Worm (Caenorhabditis elegans) whole organism, L4 larva: ENCODE data around the gene lips-7.
A peak's percentile ranks its signal among the peaks of the same experiment; 100 is the strongest.

Source experiments
- D1046.2 ChIP-seq: fragments of 200-800 bp; sonication (Bioruptor generic); IDR thresholded peaks from 2 replicates; pipeline ENCODE4 v1.3.6; 2022; ENCODE audit warnings: missing genetic modification characterization, missing compliant biosample characterization
- F26F4.8 ChIP-seq: fragments of 200-800 bp; sonication (Bioruptor generic); conservative IDR thresholded peaks from 2 replicates; pipeline ENCODE4 v1.3.6; 2022; ENCODE audit warnings: missing genetic modification characterization, missing compliant biosample characterization
- T26A8.4 ChIP-seq: fragments of 200-800 bp; sonication (Bioruptor generic); IDR thresholded peaks from 2 replicates; pipeline ENCODE4 v1.3.6; 2022; ENCODE audit warnings: missing genetic modification characterization, missing compliant biosample characterization
- Y5F2A.4 ChIP-seq: fragments of 200-800 bp; sonication (Bioruptor generic); optimal IDR thresholded peaks from 2 replicates; lab custom pipeline; 2018; ENCODE audit warnings: mild to moderate bottlenecking, missing genetic modification characterization, missing compliant biosample characterization
- aha-1 ChIP-seq: fragments of 150-350 bp; peaks from one replicate; lab custom pipeline; 2014; ENCODE audit warnings: missing biosample characterization, missing genetic modification characterization
- cey-2 ChIP-seq: sonication (generic microtip); optimal IDR thresholded peaks from 3 replicates; lab custom pipeline; 2017; ENCODE audit warnings: missing genetic modification characterization, mild to moderate bottlenecking, missing compliant biosample characterization, antibody characterized with exemption, borderline replicate concordance; ENCODE audit not compliant: insufficient read depth
- dmd-6 ChIP-seq: fragments of 200-800 bp; sonication (Bioruptor generic); IDR thresholded peaks from 2 replicates; pipeline ENCODE4 v1.3.6; 2022; ENCODE audit warnings: missing genetic modification reagents, missing genetic modification characterization, missing compliant biosample characterization
- dpl-1 ChIP-seq: fragments of 150-350 bp; optimal IDR thresholded peaks from 2 replicates; lab custom pipeline; 2014; ENCODE audit warnings: missing biosample characterization, missing genetic modification reagents, missing genetic modification characterization
- egl-43 ChIP-seq: fragments of 200-800 bp; sonication (Bioruptor generic); IDR thresholded peaks from 2 replicates; pipeline ENCODE4 v1.3.6; 2022; ENCODE audit warnings: missing genetic modification reagents, missing genetic modification characterization, missing compliant biosample characterization
- fos-1 ChIP-seq: fragments of 150-350 bp; optimal IDR thresholded peaks from 2 replicates; lab custom pipeline; 2014; ENCODE audit warnings: missing biosample characterization, missing genetic modification characterization
- hlh-30 ChIP-seq: sonication (generic microtip); optimal IDR thresholded peaks from 2 replicates; lab custom pipeline; 2017; ENCODE audit warnings: antibody characterized with exemption, mild to moderate bottlenecking, missing genetic modification characterization, missing compliant biosample characterization; ENCODE audit not compliant: insufficient read depth
- hmg-1.1 ChIP-seq: fragments of 200-800 bp; sonication (Bioruptor generic); IDR thresholded peaks from 2 replicates; pipeline ENCODE4 v1.3.6; 2022; ENCODE audit warnings: missing genetic modification reagents, missing genetic modification characterization, missing compliant biosample characterization
- lin-13 ChIP-seq: fragments of 150-350 bp; optimal IDR thresholded peaks from 2 replicates; lab custom pipeline; 2014; ENCODE audit warnings: missing biosample characterization, missing genetic modification reagents, missing genetic modification characterization
- lin-38 ChIP-seq: fragments of 200-800 bp; sonication (Bioruptor generic); IDR thresholded peaks from 2 replicates; pipeline ENCODE4 v1.3.6; 2022; ENCODE audit warnings: missing genetic modification reagents, missing genetic modification characterization, missing compliant biosample characterization
- madf-5 ChIP-seq, 2 experiments: fragments of 200-800 bp; sonication (Bioruptor generic); IDR thresholded peaks; 2 replicates each; pipeline ENCODE4 v1.3.6; 2022; ENCODE audit warnings: missing compliant biosample characterization in 2 of 2, missing genetic modification characterization in 2 of 2
- madf-9 ChIP-seq: fragments of 200-800 bp; sonication (Bioruptor generic); conservative IDR thresholded peaks from 2 replicates; pipeline ENCODE4 v1.3.6; 2022; ENCODE audit warnings: missing genetic modification reagents, missing genetic modification characterization, missing compliant biosample characterization
- mdt-29 ChIP-seq: fragments of 200-800 bp; sonication (Bioruptor generic); IDR thresholded peaks from 2 replicates; pipeline ENCODE4 v1.3.6; 2022; ENCODE audit warnings: missing genetic modification reagents, missing genetic modification characterization, missing compliant biosample characterization
- mxl-2 ChIP-seq: fragments of 200-800 bp; sonication (Bioruptor generic); conservative IDR thresholded peaks from 2 replicates; pipeline ENCODE4 v1.3.6; 2022; ENCODE audit warnings: missing genetic modification reagents, missing genetic modification characterization, missing compliant biosample characterization
- nhr-11 ChIP-seq: fragments of 150-350 bp; optimal IDR thresholded peaks from 2 replicates; lab custom pipeline; 2014; ENCODE audit warnings: missing biosample characterization, missing genetic modification characterization
- nhr-111 ChIP-seq: fragments of 200-800 bp; sonication (Bioruptor generic); optimal IDR thresholded peaks from 2 replicates; lab custom pipeline; 2018; ENCODE audit warnings: mild to moderate bottlenecking, missing genetic modification characterization, missing compliant biosample characterization
- nhr-25 ChIP-seq: sonication (generic microtip); optimal IDR thresholded peaks from 2 replicates; lab custom pipeline; 2017; ENCODE audit warnings: missing genetic modification characterization, mild to moderate bottlenecking, missing compliant biosample characterization, antibody characterized with exemption, moderate library complexity, borderline replicate concordance; ENCODE audit not compliant: insufficient read depth
- nhr-77 ChIP-seq: fragments of 150-350 bp; optimal IDR thresholded peaks from 2 replicates; lab custom pipeline; 2014; ENCODE audit warnings: missing biosample characterization, missing genetic modification characterization
- rbr-2 ChIP-seq: sonication (generic microtip); optimal IDR thresholded peaks from 2 replicates; lab custom pipeline; 2016; ENCODE audit warnings: missing genotype, missing genetic modification characterization, missing compliant biosample characterization
- set-16 ChIP-seq: fragments of 200-800 bp; sonication (Bioruptor generic); IDR thresholded peaks from 2 replicates; pipeline ENCODE4 v1.3.6; 2022; ENCODE audit warnings: missing genetic modification reagents, missing genetic modification characterization, missing compliant biosample characterization
- skn-1 ChIP-seq: fragments of 150-350 bp; optimal IDR thresholded peaks from 2 replicates; lab custom pipeline; 2014; ENCODE audit warnings: missing biosample characterization, missing genetic modification characterization
- spr-1 ChIP-seq: sonication (generic microtip); optimal IDR thresholded peaks from 2 replicates; lab custom pipeline; 2016; ENCODE audit warnings: mild to moderate bottlenecking, missing genetic modification characterization, missing compliant biosample characterization
- unc-39 ChIP-seq: sonication (generic microtip); optimal IDR thresholded peaks from 2 replicates; lab custom pipeline; 2017; ENCODE audit warnings: missing biosample characterization, missing genetic modification characterization
- unc-62 ChIP-seq, 3 experiments: fragments of 150-350 bp in 1 of 3; sonication (generic microtip); optimal IDR thresholded peaks in 2 of 3; peaks in 1 of 3; 1 replicate in 1 of 3; 2 replicates in 2 of 3; lab custom pipeline; 2014 to 2017; ENCODE audit warnings: missing biosample characterization in 3 of 3, missing genetic modification characterization in 3 of 3, missing genetic modification reagents in 3 of 3, missing genotype in 1 of 3
- zfp-3 ChIP-seq: fragments of 200-800 bp; sonication (Bioruptor generic); conservative IDR thresholded peaks from 2 replicates; pipeline ENCODE4 v1.3.6; 2022; ENCODE audit warnings: missing genetic modification reagents, missing genetic modification characterization, missing compliant biosample characterization

The lips-7 gene

ce11 chrII:551245-551904 lies at the start of gene lips-7:
Gene lips-7, plus strand, starts transcription at chrII:551854.
- TF ChIP-seq unc-62 (GFP tag; optimal IDR thresholded peaks at IDR 0.05 in 1 of 2; lab: Kevin White, UChicago) (peak in 1 of 2 experiments; percentile 84), unc-62 (tag; optimal IDR thresholded peaks at IDR 0.05; lab: Kevin White, UChicago) (no peak), lin-13 (GFP tag; lab: Kevin White, UChicago) (no peak), set-16 (GFP tag; lab: Robert Waterston, UW) (peak; percentile 74), dmd-6 (GFP tag; lab: Robert Waterston, UW) (no peak), mxl-2 (GFP tag; lab: Robert Waterston, UW) (no peak), F26F4.8 (GFP tag; lab: Robert Waterston, UW) (0 out of 2 replicates have a peak, but pooled peaks have one; percentile 44), nhr-11 (no peak), nhr-111 (peak; percentile 23), aha-1 (peak; percentile 20), egl-43 (GFP tag; lab: Robert Waterston, UW) (no peak)

ce11 chrII:502638-503037 lies 49.0 kb upstream of the lips-7 start:
- TF ChIP-seq aha-1 (peak; percentile 60), nhr-25 (tag; lab: Kevin White, UChicago) (no peak), unc-62 (GFP tag; optimal IDR thresholded peaks at IDR 0.05 in 1 of 2; lab: Kevin White, UChicago) (peak in 1 of 2 experiments; percentile 82), unc-62 (tag; optimal IDR thresholded peaks at IDR 0.05; lab: Kevin White, UChicago) (no peak)
- TF ChIP-seq, all 104 proteins: peak for 2

ce11 chrII:506069-506468 lies 45.6 kb upstream of the lips-7 start:
- TF ChIP-seq aha-1 (peak; percentile 61), unc-62 (GFP tag; optimal IDR thresholded peaks at IDR 0.05 in 1 of 2; lab: Kevin White, UChicago) (peak in 1 of 2 experiments; percentile 96), unc-62 (tag; optimal IDR thresholded peaks at IDR 0.05; lab: Kevin White, UChicago) (no peak), hlh-30 (peak; percentile 66), rbr-2 (tag; lab: Kevin White, UChicago) (peak; percentile 25), unc-39 (tag; lab: Kevin White, UChicago) (no peak), lin-38 (GFP tag; lab: Robert Waterston, UW) (peak; percentile 78), madf-9 (GFP tag; lab: Robert Waterston, UW) (no peak), mdt-29 (GFP tag; lab: Robert Waterston, UW) (no peak), spr-1 (no peak), dpl-1 (peak; percentile 48), T26A8.4 (peak; percentile 56; the same call in 1 of the 2 replicates), hmg-1.1 (GFP tag; lab: Robert Waterston, UW) (peak; percentile 63)

ce11 chrII:508603-509002 lies 43.1 kb upstream of the lips-7 start:
- TF ChIP-seq unc-62 (GFP tag; optimal IDR thresholded peaks at IDR 0.05 in 1 of 2; lab: Kevin White, UChicago) (peak in 1 of 2 experiments; percentile 97), unc-62 (tag; optimal IDR thresholded peaks at IDR 0.05; lab: Kevin White, UChicago) (no peak), madf-5 (GFP tag; IDR thresholded peaks at IDR 0.05; lab: Robert Waterston, UW) (no peak)

- no peak for TF ChIP-seq D1046.2 (GFP tag; lab: Robert Waterston, UW)
Measured at ce11 chrII:509230-509629, 42.4 kb upstream of the lips-7 start, which contains the start of gene srh-105. Gene srh-105, minus strand, starts transcription at chrII:509330.

ce11 chrII:511968-512367 lies 39.7 kb upstream of the lips-7 start:
- TF ChIP-seq cey-2 = no peak
- TF ChIP-seq zfp-3 = no peak
- no peak for TF ChIP-seq skn-1 (tag; lab: Kevin White, UChicago)
- no peak for TF ChIP-seq nhr-77 (tag; lab: Kevin White, UChicago)
- no peak for TF ChIP-seq fos-1 (tag; lab: Kevin White, UChicago)
- TF ChIP-seq Y5F2A.4 (GFP tag; lab: Kevin White, UChicago) = no peak
- TF ChIP-seq, all 104 proteins: peak for 0
